Worm (Caenorhabditis elegans) whole organism, mixed stage, embryonic: ENCODE data around the gene fbxb-90.

Source experiments
- ceh-83 ChIP-seq: fragments of 200-800 bp; sonication (Bioruptor generic); optimal IDR thresholded peaks from 2 replicates; lab custom pipeline; 2018; ENCODE audit warnings: mild to moderate bottlenecking, missing genetic modification characterization, missing compliant biosample characterization
- cnd-1 ChIP-seq: fragments of 200-800 bp; sonication (Bioruptor generic); optimal IDR thresholded peaks from 2 replicates; lab custom pipeline; 2018; ENCODE audit warnings: mild to moderate bottlenecking, missing genetic modification characterization, missing compliant biosample characterization
- elt-3 ChIP-seq: fragments of 150-350 bp; optimal IDR thresholded peaks from 2 replicates; lab custom pipeline; 2014; ENCODE audit warnings: missing biosample characterization, missing genetic modification characterization
- nhr-12 ChIP-seq: fragments of 150-350 bp; optimal IDR thresholded peaks from 2 replicates; lab custom pipeline; 2014; ENCODE audit warnings: missing biosample characterization, missing genetic modification characterization
- pha-4 ChIP-seq: fragments of 150-350 bp; optimal IDR thresholded peaks from 2 replicates; lab custom pipeline; 2018; ENCODE audit warnings: missing biosample characterization, missing genetic modification reagents, missing genetic modification characterization
- unc-62 ChIP-seq: fragments of 150-350 bp; optimal IDR thresholded peaks from 2 replicates; lab custom pipeline; 2014; ENCODE audit warnings: missing biosample characterization, missing genetic modification reagents, missing genetic modification characterization
- zip-8 ChIP-seq: fragments of 150-350 bp; optimal IDR thresholded peaks from 2 replicates; lab custom pipeline; 2014; ENCODE audit warnings: missing biosample characterization, missing genetic modification characterization

ce11 chrII:3779463-3779862, 30.8 kb upstream of the fbxb-90 start, which contains the start of gene T24E12.11:
- TF ChIP-seq cnd-1 (tag; lab: Kevin White, UChicago) (no peak), elt-3 (tag; lab: Kevin White, UChicago) (no peak), zip-8 (tag; lab: Kevin White, UChicago) (no peak), pha-4 (tag; lab: Kevin White, UChicago) (no peak), unc-62 (no peak), ceh-83 (GFP tag; lab: Kevin White, UChicago) (no peak), nhr-12 (no peak)
